Worm (Caenorhabditis elegans): ENCODE results near the gene ubl-1.

ce11 chrIII:3037346-3037745 is 30.8 kb upstream of the ubl-1 start:
- TF ChIP-seq tbx-2 (tag; optimal IDR thresholded peaks at IDR 0.05) (peak; percentile 50), zag-1 (tag; optimal IDR thresholded peaks at IDR 0.05) (no peak), egl-27 (tag; optimal IDR thresholded peaks at IDR 0.05) (no peak), lir-3 (tag; optimal IDR thresholded peaks at IDR 0.05; ENCODE audit: poor library complexity) (no peak), nhr-237 (tag; optimal IDR thresholded peaks at IDR 0.05) (no peak), fos-1 (tag; optimal IDR thresholded peaks at IDR 0.05) (peak; percentile 16), fkh-10 (GFP tag; optimal IDR thresholded peaks at IDR 0.05) (no peak), ces-1 (GFP tag; optimal IDR thresholded peaks at IDR 0.05) (no peak), mep-1 (tag; optimal IDR thresholded peaks at IDR 0.05) (peak; percentile 28), elt-3 (tag; optimal IDR thresholded peaks at IDR 0.05) (no peak), ama-1 (optimal IDR thresholded peaks at IDR 0.05) (no peak), aly-2 (tag; optimal IDR thresholded peaks at IDR 0.05) (no peak), pqm-1 (tag; optimal IDR thresholded peaks at IDR 0.05) (no peak), pag-3 (tag; optimal IDR thresholded peaks at IDR 0.05; ENCODE audit: borderline replicate concordance, insufficient read depth) (no peak)
